Worm (Caenorhabditis elegans) whole organism, young adult: ENCODE measurements around the gene eat-4.

Source experiments
- B0019.2 ChIP-seq: fragments of 200-800 bp; sonication (Bioruptor generic); conservative IDR thresholded peaks from 2 replicates; pipeline ENCODE4 v1.3.6; 2022; ENCODE audit warnings: missing genetic modification reagents, missing genetic modification characterization, missing compliant biosample characterization
- B0261.1 ChIP-seq: sonication (generic microtip); optimal IDR thresholded peaks from 2 replicates; lab custom pipeline; 2016; ENCODE audit warnings: mild to moderate bottlenecking, missing genetic modification characterization, moderate library complexity, missing compliant biosample characterization
- B0336.3 ChIP-seq: fragments of 200-800 bp; sonication (Bioruptor generic); IDR thresholded peaks from 2 replicates; pipeline ENCODE4 v1.3.6; 2022; ENCODE audit warnings: missing genetic modification characterization, missing compliant biosample characterization
- D2030.7 ChIP-seq: fragments of 200-800 bp; sonication (Bioruptor generic); IDR thresholded peaks from 2 replicates; pipeline ENCODE4 v1.3.6; 2022; ENCODE audit warnings: missing genetic modification reagents, missing genetic modification characterization, missing compliant biosample characterization
- F33H1.4 ChIP-seq: fragments of 200-800 bp; sonication (Bioruptor generic); IDR thresholded peaks from 2 replicates; pipeline ENCODE4 v1.3.6; 2022; ENCODE audit warnings: missing genetic modification reagents, missing genetic modification characterization, missing compliant biosample characterization
- F39B2.1 ChIP-seq: fragments of 200-800 bp; sonication (Bioruptor generic); IDR thresholded peaks from 2 replicates; pipeline ENCODE4 v1.3.6; 2022; ENCODE audit warnings: missing genetic modification reagents, missing genetic modification characterization, missing compliant biosample characterization
- T07F8.4 ChIP-seq: sonication (generic microtip); optimal IDR thresholded peaks from 2 replicates; lab custom pipeline; 2016; ENCODE audit warnings: mild to moderate bottlenecking, missing genetic modification characterization, moderate library complexity, missing compliant biosample characterization
- T26A5.8 ChIP-seq: sonication (generic microtip); optimal IDR thresholded peaks from 2 replicates; lab custom pipeline; 2016; ENCODE audit warnings: missing genetic modification characterization, missing compliant biosample characterization
- Y53F4B.3 ChIP-seq: fragments of 200-800 bp; sonication (Bioruptor generic); IDR thresholded peaks from 2 replicates; pipeline ENCODE4 v1.3.6; 2022; ENCODE audit warnings: missing genetic modification reagents, missing genetic modification characterization, missing compliant biosample characterization
- Y53G8AR.9 ChIP-seq: fragments of 200-800 bp; sonication (Bioruptor generic); conservative IDR thresholded peaks from 2 replicates; pipeline ENCODE4 v1.3.6; 2022; ENCODE audit warnings: missing genetic modification reagents, missing genetic modification characterization, missing compliant biosample characterization
- Y56A3A.18 ChIP-seq: fragments of 200-800 bp; sonication (Bioruptor generic); IDR thresholded peaks from 2 replicates; pipeline ENCODE4 v1.3.6; 2022; ENCODE audit warnings: missing genetic modification reagents, missing genetic modification characterization, missing compliant biosample characterization
- Y79H2A.3 ChIP-seq: fragments of 200-800 bp; sonication (Bioruptor generic); conservative IDR thresholded peaks from 2 replicates; pipeline ENCODE4 v1.3.6; 2022; ENCODE audit warnings: missing genetic modification reagents, missing genetic modification characterization, missing compliant biosample characterization
- Y95B8A.8 ChIP-seq: fragments of 200-800 bp; sonication (Bioruptor generic); IDR thresholded peaks from 2 replicates; pipeline ENCODE4 v1.3.6; 2022; ENCODE audit warnings: missing genetic modification reagents, missing genetic modification characterization, missing compliant biosample characterization
- aptf-3 ChIP-seq: fragments of 200-800 bp; sonication (Bioruptor generic); IDR thresholded peaks from 2 replicates; pipeline ENCODE4 v1.3.6; 2022; ENCODE audit warnings: missing genetic modification characterization, missing compliant biosample characterization
- athp-1 ChIP-seq: sonication (generic microtip); optimal IDR thresholded peaks from 2 replicates; lab custom pipeline; 2017; ENCODE audit warnings: mild to moderate bottlenecking, missing genetic modification characterization, missing compliant biosample characterization
- cebp-2 ChIP-seq: fragments of 200-800 bp; sonication (Bioruptor generic); IDR thresholded peaks from 2 replicates; pipeline ENCODE4 v1.3.6; 2022; ENCODE audit warnings: missing genetic modification characterization, missing compliant biosample characterization
- ceh-100 ChIP-seq: fragments of 200-800 bp; sonication (Bioruptor generic); IDR thresholded peaks from 2 replicates; pipeline ENCODE4 v1.3.6; 2022; ENCODE audit warnings: missing genetic modification reagents, missing genetic modification characterization, missing compliant biosample characterization
- ceh-91 ChIP-seq: fragments of 200-800 bp; sonication (Bioruptor generic); IDR thresholded peaks from 2 replicates; pipeline ENCODE4 v1.3.6; 2022; ENCODE audit warnings: missing genetic modification reagents, missing genetic modification characterization, missing compliant biosample characterization
- dox-1 ChIP-seq: fragments of 200-800 bp; sonication (Bioruptor generic); IDR thresholded peaks from 2 replicates; pipeline ENCODE4 v1.3.6; 2022; ENCODE audit warnings: missing genetic modification reagents, missing genetic modification characterization, missing compliant biosample characterization
- efl-1 ChIP-seq: fragments of 150-350 bp; optimal IDR thresholded peaks from 2 replicates; lab custom pipeline; 2014; ENCODE audit warnings: missing biosample characterization, missing genetic modification reagents, missing genetic modification characterization
- egl-44 ChIP-seq: fragments of 200-800 bp; sonication (Bioruptor generic); IDR thresholded peaks from 2 replicates; pipeline ENCODE4 v1.3.6; 2022; ENCODE audit warnings: missing genetic modification reagents, missing genetic modification characterization, missing compliant biosample characterization
- egrh-3 ChIP-seq: fragments of 200-800 bp; sonication (Bioruptor generic); IDR thresholded peaks from 2 replicates; pipeline ENCODE4 v1.3.6; 2022; ENCODE audit warnings: missing genetic modification reagents, missing genetic modification characterization, missing compliant biosample characterization
- ekl-4 ChIP-seq: fragments of 200-800 bp; sonication (Bioruptor generic); IDR thresholded peaks from 2 replicates; pipeline ENCODE4 v1.3.6; 2022; ENCODE audit warnings: missing genetic modification reagents, missing genetic modification characterization, missing compliant biosample characterization
- hmg-1.2 ChIP-seq: fragments of 200-800 bp; sonication (Bioruptor generic); IDR thresholded peaks from 2 replicates; pipeline ENCODE4 v1.3.6; 2022; ENCODE audit warnings: missing genetic modification reagents, missing genetic modification characterization, missing compliant biosample characterization
- hmg-20 ChIP-seq: fragments of 200-800 bp; sonication (Bioruptor generic); IDR thresholded peaks from 2 replicates; pipeline ENCODE4 v1.3.6; 2022; ENCODE audit warnings: missing genetic modification reagents, missing genetic modification characterization, missing compliant biosample characterization
- hsf-1 ChIP-seq: fragments of 200-800 bp; sonication (Bioruptor generic); IDR thresholded peaks from 2 replicates; pipeline ENCODE4 v1.3.6; 2022; ENCODE audit warnings: missing genetic modification reagents, missing genetic modification characterization, missing compliant biosample characterization
- lin-26 ChIP-seq: fragments of 200-800 bp; sonication (Bioruptor generic); IDR thresholded peaks from 2 replicates; pipeline ENCODE4 v1.3.6; 2022; ENCODE audit warnings: missing genetic modification reagents, missing genetic modification characterization, missing compliant biosample characterization
- lin-54 ChIP-seq: fragments of 200-800 bp; sonication (Bioruptor generic); optimal IDR thresholded peaks from 2 replicates; lab custom pipeline; 2018; ENCODE audit warnings: mild to moderate bottlenecking, missing genetic modification characterization, missing compliant biosample characterization
- lsl-1 ChIP-seq: fragments of 200-800 bp; sonication (Bioruptor generic); optimal IDR thresholded peaks from 2 replicates; lab custom pipeline; 2018; ENCODE audit warnings: mild to moderate bottlenecking, missing genetic modification characterization, moderate library complexity, missing compliant biosample characterization
- madf-3 ChIP-seq: fragments of 200-800 bp; sonication (Bioruptor generic); IDR thresholded peaks from 2 replicates; pipeline ENCODE4 v1.3.6; 2022; ENCODE audit warnings: missing genetic modification reagents, missing genetic modification characterization, missing compliant biosample characterization
- madf-6 ChIP-seq: fragments of 200-800 bp; sonication (Bioruptor generic); IDR thresholded peaks from 2 replicates; pipeline ENCODE4 v1.3.6; 2022; ENCODE audit warnings: missing genetic modification reagents, missing genetic modification characterization, missing compliant biosample characterization
- madf-8 ChIP-seq: fragments of 200-800 bp; sonication (Bioruptor generic); conservative IDR thresholded peaks from 2 replicates; pipeline ENCODE4 v1.3.6; 2022; ENCODE audit warnings: missing genetic modification reagents, missing genetic modification characterization, missing compliant biosample characterization
- mcd-1 ChIP-seq: fragments of 200-800 bp; sonication (Bioruptor generic); IDR thresholded peaks from 2 replicates; pipeline ENCODE4 v1.3.6; 2022; ENCODE audit warnings: missing genetic modification reagents, missing genetic modification characterization, missing compliant biosample characterization
- mxl-1 ChIP-seq: sonication (generic microtip); optimal IDR thresholded peaks from 2 replicates; lab custom pipeline; 2016; ENCODE audit warnings: missing genetic modification characterization, missing compliant biosample characterization
- nfyb-1 ChIP-seq: fragments of 200-800 bp; sonication (Bioruptor generic); IDR thresholded peaks from 2 replicates; pipeline ENCODE4 v1.3.6; 2022; ENCODE audit warnings: missing genetic modification reagents, missing genetic modification characterization, missing compliant biosample characterization
- nhr-120 ChIP-seq: fragments of 200-800 bp; sonication (Bioruptor generic); IDR thresholded peaks from 2 replicates; pipeline ENCODE4 v1.3.6; 2022; ENCODE audit warnings: missing genetic modification characterization, missing compliant biosample characterization
- nhr-90 ChIP-seq: sonication (generic microtip); optimal IDR thresholded peaks from 2 replicates; lab custom pipeline; 2016; ENCODE audit warnings: missing genotype, mild to moderate bottlenecking, missing genetic modification characterization, missing compliant biosample characterization
- pbrm-1 ChIP-seq: fragments of 200-800 bp; sonication (Bioruptor generic); IDR thresholded peaks from 2 replicates; pipeline ENCODE4 v1.3.6; 2022; ENCODE audit warnings: missing genetic modification reagents, missing genetic modification characterization, missing compliant biosample characterization
- rcor-1 ChIP-seq: fragments of 200-800 bp; sonication (Bioruptor generic); IDR thresholded peaks from 2 replicates; pipeline ENCODE4 v1.3.6; 2022; ENCODE audit warnings: missing genetic modification reagents, missing genetic modification characterization, missing compliant biosample characterization
- rpc-1 ChIP-seq, 2 experiments: fragments of 150-350 bp in 1 of 2; sonication (generic microtip) in 1 of 2; optimal IDR thresholded peaks; 2 replicates each; lab custom pipeline; 2014 to 2018; ENCODE audit warnings: missing biosample characterization in 1 of 2, missing genetic modification characterization in 1 of 2, missing genetic modification reagents in 1 of 2, missing genotype in 1 of 2
- sea-2 ChIP-seq: fragments of 200-800 bp; sonication (Bioruptor generic); IDR thresholded peaks from 2 replicates; pipeline ENCODE4 v1.3.6; 2022; ENCODE audit warnings: missing genetic modification characterization, missing compliant biosample characterization
- xnd-1 ChIP-seq: sonication (generic microtip); optimal IDR thresholded peaks from 2 replicates; lab custom pipeline; 2016; ENCODE audit warnings: missing genotype, missing genetic modification reagents, missing genetic modification characterization, missing compliant biosample characterization
- zfh-2 ChIP-seq: fragments of 200-800 bp; sonication (Bioruptor generic); conservative IDR thresholded peaks from 2 replicates; pipeline ENCODE4 v1.3.6; 2022; ENCODE audit warnings: missing genetic modification reagents, missing genetic modification characterization, missing compliant biosample characterization
- ztf-18 ChIP-seq: sonication (generic microtip); optimal IDR thresholded peaks from 2 replicates; lab custom pipeline; 2016; ENCODE audit warnings: missing genotype, mild to moderate bottlenecking, missing genetic modification characterization, missing compliant biosample characterization
- ztf-25 ChIP-seq: fragments of 200-800 bp; sonication (Bioruptor generic); IDR thresholded peaks from 2 replicates; pipeline ENCODE4 v1.3.6; 2022; ENCODE audit warnings: missing genetic modification reagents, missing genetic modification characterization, missing compliant biosample characterization

Gene eat-4

ce11 chrIII:9110270-9110669 lies 26.4 kb upstream of the eat-4 start:
- TF ChIP-seq madf-8 (peak; percentile 4; the same call in 1 of the 2 replicates), lsl-1 (no peak), madf-6 (GFP tag; lab: Robert Waterston, UW) (peak; percentile 77), efl-1 (GFP tag; lab: Kevin White, UChicago) (peak; percentile 62), xnd-1 (tag; lab: Kevin White, UChicago) (peak; percentile 42), rcor-1 (GFP tag; lab: Robert Waterston, UW) (0 out of 2 replicates have a peak, but pooled peaks have one; percentile 10), mxl-1 (no peak), lin-26 (GFP tag; lab: Robert Waterston, UW) (no peak), T26A5.8 (tag; lab: Kevin White, UChicago) (no peak), T07F8.4 (no peak)

- peak; percentile 84 for TF ChIP-seq madf-6 (GFP tag; lab: Robert Waterston, UW)
- TF ChIP-seq cebp-2 (GFP tag; lab: Robert Waterston, UW) = peak; percentile 77; the same call in 1 of the 2 replicates
- peak; percentile 3 for TF ChIP-seq athp-1 (tag; lab: Kevin White, UChicago)
- TF ChIP-seq F33H1.4 (GFP tag; lab: Robert Waterston, UW) = peak; percentile 48
- peak; percentile 59 for TF ChIP-seq Y53F4B.3 (GFP tag; lab: Robert Waterston, UW)
- TF ChIP-seq Y56A3A.18 (GFP tag; lab: Robert Waterston, UW) = peak; percentile 59; the same call in 1 of the 2 replicates
- TF ChIP-seq sea-2 (GFP tag; lab: Robert Waterston, UW) = 0 out of 2 replicates have a peak, but pooled peaks have one; percentile 25
- peak; percentile 1 for TF ChIP-seq nhr-90 (tag; lab: Kevin White, UChicago)
- TF ChIP-seq ztf-25 (GFP tag; lab: Robert Waterston, UW) = peak; percentile 59; the same call in 1 of the 2 replicates
- TF ChIP-seq madf-3 = peak; percentile 86
- peak; percentile 29; the same call in 1 of the 2 replicates for TF ChIP-seq madf-8
- TF ChIP-seq egrh-3 (GFP tag; lab: Robert Waterston, UW) = peak; percentile 64
- peak; percentile 69 for TF ChIP-seq B0261.1 (tag; lab: Kevin White, UChicago)
- TF ChIP-seq hmg-1.2 (GFP tag; lab: Robert Waterston, UW) = peak; percentile 77
- peak; percentile 82; the same call in 1 of the 2 replicates for TF ChIP-seq nfyb-1 (GFP tag; lab: Robert Waterston, UW)
- TF ChIP-seq B0019.2 = peak; percentile 23; the same call in 1 of the 2 replicates
- 0 out of 2 replicates have a peak, but pooled peaks have one; percentile 73 for TF ChIP-seq nhr-120 (GFP tag; lab: Robert Waterston, UW)
- peak; percentile 33 for TF ChIP-seq rpc-1 (optimal IDR thresholded peaks at IDR 0.05; lab: Kevin White, UChicago)
- TF ChIP-seq rpc-1 (tag; optimal IDR thresholded peaks at IDR 0.05; lab: Kevin White, UChicago) = peak; percentile 66
- peak; percentile 45 for TF ChIP-seq lin-54 (GFP tag; lab: Kevin White, UChicago)
- peak; percentile 78 for TF ChIP-seq D2030.7 (GFP tag; lab: Robert Waterston, UW)
- peak; percentile 85 for TF ChIP-seq lin-26 (GFP tag; lab: Robert Waterston, UW)
- peak; percentile 80 for TF ChIP-seq Y53G8AR.9 (GFP tag; lab: Robert Waterston, UW)
- TF ChIP-seq T26A5.8 (tag; lab: Kevin White, UChicago) = peak; percentile 5
- TF ChIP-seq F39B2.1 (GFP tag; lab: Robert Waterston, UW) = 0 out of 2 replicates have a peak, but pooled peaks have one; percentile 25
- peak; percentile 80 for TF ChIP-seq ekl-4
- TF ChIP-seq ceh-100 = peak; percentile 59; the same call in 1 of the 2 replicates
- TF ChIP-seq aptf-3 = peak; percentile 91
- TF ChIP-seq zfh-2 (GFP tag; lab: Robert Waterston, UW) = 0 out of 2 replicates have a peak, but pooled peaks have one; percentile 9
- TF ChIP-seq hmg-20 (GFP tag; lab: Robert Waterston, UW) = 0 out of 2 replicates have a peak, but pooled peaks have one; percentile 51
- 0 out of 2 replicates have a peak, but pooled peaks have one; percentile 36 for TF ChIP-seq Y79H2A.3 (GFP tag; lab: Robert Waterston, UW)
- TF ChIP-seq Y95B8A.8 (GFP tag; lab: Robert Waterston, UW) = peak; percentile 56; the same call in 1 of the 2 replicates
- peak; percentile 36 for TF ChIP-seq ztf-18 (tag; lab: Kevin White, UChicago)
- peak; percentile 14 for TF ChIP-seq lsl-1
- TF ChIP-seq B0336.3 (GFP tag; lab: Robert Waterston, UW) = peak; percentile 64; the same call in 1 of the 2 replicates
- peak; percentile 80 for TF ChIP-seq dox-1
- peak; percentile 68 for TF ChIP-seq hsf-1
- peak; percentile 69 for TF ChIP-seq pbrm-1
- peak; percentile 80 for TF ChIP-seq egl-44 (GFP tag; lab: Robert Waterston, UW)
- peak; percentile 96 for TF ChIP-seq mcd-1
- peak; percentile 41 for TF ChIP-seq ceh-91 (GFP tag; lab: Robert Waterston, UW)
- peak; percentile 68 for TF ChIP-seq rcor-1 (GFP tag; lab: Robert Waterston, UW)
These were observed 25.8 kb upstream of the eat-4 start for ce11 chrIII:9110914-9111313.
